Fruit fly (Drosophila melanogaster): ENCODE results near the gene CG15544.

Gene CG15544

dm6 chr3R:30812401-30813207 lies 15.0 kb upstream of the CG15544 start (continued):
- TF ChIP-seq CG5180 (GFP tag; optimal IDR thresholded peaks at IDR 0.05) (peak; percentile 31), CG18619 (GFP tag; optimal IDR thresholded peaks at IDR 0.05) (peak; percentile 22), CG10543 (GFP tag; optimal IDR thresholded peaks at IDR 0.05) (no peak), sna (GFP tag; IDR thresholded peaks at IDR 0.05; ENCODE audit: partially characterized antibody) (no peak), GATAe (GFP tag; conservative IDR thresholded peaks at IDR 0.05) (no peak), CG9797 (GFP tag; optimal IDR thresholded peaks at IDR 0.05) (no peak), CG5953 (GFP tag; IDR thresholded peaks at IDR 0.05) (no peak; the same call in 1 of the 2 replicates), CG17912 (GFP tag; optimal IDR thresholded peaks at IDR 0.05) (no peak), BtbVII (GFP tag; optimal IDR thresholded peaks at IDR 0.05) (no peak), luna (GFP tag; optimal IDR thresholded peaks at IDR 0.05) (no peak), CG31441 (GFP tag; IDR thresholded peaks at IDR 0.05) (peak; percentile 43; the same call in 1 of the 2 replicates), ac (GFP tag; optimal IDR thresholded peaks at IDR 0.05) (no peak), CG11085 (GFP tag; IDR thresholded peaks at IDR 0.05) (no peak), row (GFP tag; IDR thresholded peaks at IDR 0.05) (peak; percentile 67), CG3065 (GFP tag; optimal IDR thresholded peaks at IDR 0.05) (no peak), Sry-β (GFP tag; optimal IDR thresholded peaks at IDR 0.05) (no peak), NFAT (GFP tag; IDR thresholded peaks at IDR 0.05) (no peak), nom (GFP tag; optimal IDR thresholded peaks at IDR 0.05) (no peak), knrl (GFP tag; IDR thresholded peaks at IDR 0.05; ENCODE audit: partially characterized antibody) (no peak), zen (tag; optimal IDR thresholded peaks at IDR 0.05) (no peak), CHES-1-like (GFP tag; optimal IDR thresholded peaks at IDR 0.05) (no peak), Ada2b (GFP tag; IDR thresholded peaks at IDR 0.05) (0 out of 2 replicates have a peak, but pooled peaks have one; percentile 45), croc (GFP tag; conservative IDR thresholded peaks at IDR 0.05) (no peak), CG12659 (GFP tag; optimal IDR thresholded peaks at IDR 0.05) (peak; percentile 46), CG30403 (GFP tag; optimal IDR thresholded peaks at IDR 0.05) (peak; percentile 47), CG4820 (GFP tag; optimal IDR thresholded peaks at IDR 0.05) (peak; percentile 43), Xrp1 (GFP tag; IDR thresholded peaks at IDR 0.05) (no peak), Fer1 (GFP tag; optimal IDR thresholded peaks at IDR 0.05) (peak; percentile 22), ap (GFP tag; IDR thresholded peaks at IDR 0.05) (peak; percentile 12; the same call in 1 of the 2 replicates), CG10321 (GFP tag; IDR thresholded peaks at IDR 0.05) (no peak), CG34224 (GFP tag; IDR thresholded peaks at IDR 0.05; ENCODE audit: partially characterized antibody) (no peak), CG17568 (GFP tag; optimal IDR thresholded peaks at IDR 0.05) (peak; percentile 6), Dip3 (GFP tag; optimal IDR thresholded peaks at IDR 0.05) (no peak), nmo (GFP tag; optimal IDR thresholded peaks at IDR 0.05) (peak; percentile 44), Six4 (GFP tag; optimal IDR thresholded peaks at IDR 0.05) (no peak), CG4404 (GFP tag; IDR thresholded peaks at IDR 0.05) (no peak), stc (GFP tag; IDR thresholded peaks at IDR 0.05) (0 out of 2 replicates have a peak, but pooled peaks have one; percentile 8), CG17361 (GFP tag; IDR thresholded peaks at IDR 0.05) (no peak), Atf3 (GFP tag; optimal IDR thresholded peaks at IDR 0.05) (peak; percentile 20), trem (tag; optimal IDR thresholded peaks at IDR 0.05) (no peak), CG1832 (GFP tag; optimal IDR thresholded peaks at IDR 0.05) (no peak), sd (tag; optimal IDR thresholded peaks at IDR 0.05) (peak; percentile 50), cg (GFP tag; optimal IDR thresholded peaks at IDR 0.05) (no peak), Neu2 (GFP tag; optimal IDR thresholded peaks at IDR 0.05; ENCODE audit: borderline replicate concordance) (no peak), MTF-1 (GFP tag; optimal IDR thresholded peaks at IDR 0.05; ENCODE audit: borderline replicate concordance) (no peak), insv (GFP tag; optimal IDR thresholded peaks at IDR 0.05) (no peak), org-1 (GFP tag; optimal IDR thresholded peaks at IDR 0.05) (peak; percentile 24), Optix (GFP tag; IDR thresholded peaks at IDR 0.05) (no peak), fd102C (GFP tag; optimal IDR thresholded peaks at IDR 0.05) (no peak)

All from whole organism, embryonic.